Fruit fly (Drosophila melanogaster) whole organism, prepupa: ENCODE measurements around the gene CG6287.
A peak's percentile ranks its signal among the peaks of the same experiment; 100 is the strongest.

Experiments
- CG10631 ChIP-seq: fragments of 200-800 bp; sonication (Bioruptor generic); optimal IDR thresholded peaks from 2 replicates; lab custom pipeline; 2016; ENCODE audit warnings: missing biosample characterization, missing genetic modification characterization
- CG10669 ChIP-seq: fragments of 200-800 bp; sonication (Bioruptor generic); optimal IDR thresholded peaks from 3 replicates; lab custom pipeline; 2018; ENCODE audit warnings: missing biosample characterization, mild to moderate bottlenecking, missing genetic modification characterization, moderate library complexity
- CG11762 ChIP-seq: fragments of 200-800 bp; sonication (Bioruptor generic); optimal IDR thresholded peaks from 3 replicates; lab custom pipeline; 2016; ENCODE audit warnings: missing biosample characterization, missing genetic modification characterization; ENCODE audit not compliant: insufficient read depth
- CG15336 ChIP-seq: fragments of 200-800 bp; sonication (Bioruptor generic); IDR thresholded peaks from 2 replicates; pipeline ENCODE4 v1.3.6; 2022; ENCODE audit warnings: missing biosample characterization, missing genetic modification characterization
- CG16779 ChIP-seq: fragments of 200-800 bp; sonication (Bioruptor generic); optimal IDR thresholded peaks from 3 replicates; lab custom pipeline; 2017; ENCODE audit warnings: missing biosample characterization, mild to moderate bottlenecking, missing genetic modification characterization
- CG3032 ChIP-seq: fragments of 200-800 bp; optimal IDR thresholded peaks from 2 replicates; lab custom pipeline; 2019; ENCODE audit warnings: missing biosample characterization, mild to moderate bottlenecking, missing genetic modification characterization, moderate library complexity
- CG32006 ChIP-seq: fragments of 200-800 bp; sonication (Bioruptor generic); optimal IDR thresholded peaks from 3 replicates; lab custom pipeline; 2017; ENCODE audit warnings: missing biosample characterization, mild to moderate bottlenecking, missing genetic modification characterization
- CG34406 ChIP-seq: fragments of 200-800 bp; sonication (Bioruptor generic); optimal IDR thresholded peaks from 3 replicates; lab custom pipeline; 2016; ENCODE audit warnings: missing biosample characterization, missing genetic modification characterization
- CG3919 ChIP-seq: fragments of 200-800 bp; sonication (Bioruptor generic); optimal IDR thresholded peaks from 3 replicates; lab custom pipeline; 2016; ENCODE audit warnings: missing biosample characterization, missing genetic modification characterization
- CG6163 ChIP-seq: fragments of 200-800 bp; sonication (Bioruptor generic); IDR thresholded peaks from 3 replicates; pipeline ENCODE4 v1.3.6; 2022; ENCODE audit warnings: missing biosample characterization, missing genetic modification characterization
- CG6276 ChIP-seq: fragments of 200-800 bp; sonication (Bioruptor generic); optimal IDR thresholded peaks from 2 replicates; lab custom pipeline; 2017; ENCODE audit warnings: missing biosample characterization, mild to moderate bottlenecking, missing genetic modification characterization
- CG6808 ChIP-seq: fragments of 200-800 bp; sonication (Bioruptor generic); optimal IDR thresholded peaks from 3 replicates; lab custom pipeline; 2017; ENCODE audit warnings: missing biosample characterization, missing genetic modification characterization, mild to moderate bottlenecking, moderate library complexity, missing genetic modification reagents
- CG7368 ChIP-seq: fragments of 200-800 bp; sonication (Bioruptor generic); optimal IDR thresholded peaks from 3 replicates; lab custom pipeline; 2016; ENCODE audit warnings: missing biosample characterization, missing genetic modification characterization
- CG8319 ChIP-seq: fragments of 200-800 bp; sonication (Bioruptor generic); optimal IDR thresholded peaks from 3 replicates; lab custom pipeline; 2016; ENCODE audit warnings: missing biosample characterization, missing genetic modification characterization
- CG8632 ChIP-seq: fragments of 200-800 bp; sonication (Bioruptor generic); optimal IDR thresholded peaks from 3 replicates; lab custom pipeline; 2016; ENCODE audit warnings: missing biosample characterization, missing genetic modification characterization
- CG9139 ChIP-seq: fragments of 200-800 bp; sonication (Bioruptor generic); optimal IDR thresholded peaks from 3 replicates; lab custom pipeline; 2017; ENCODE audit warnings: missing biosample characterization, mild to moderate bottlenecking, missing genetic modification characterization
- Eip75B ChIP-seq: fragments of 200-800 bp; sonication (Bioruptor generic); optimal IDR thresholded peaks from 3 replicates; lab custom pipeline; 2016; ENCODE audit warnings: missing biosample characterization, missing genetic modification characterization
- Eip78C ChIP-seq: fragments of 200-800 bp; sonication (Bioruptor generic); peaks from one replicate; lab custom pipeline; 2016; ENCODE audit warnings: missing biosample characterization, missing genetic modification characterization
- Ets21C ChIP-seq: fragments of 200-800 bp; sonication (Bioruptor generic); optimal IDR thresholded peaks from 3 replicates; lab custom pipeline; 2016; ENCODE audit warnings: missing biosample characterization, missing genetic modification characterization
- Ets96B ChIP-seq: fragments of 200-800 bp; optimal IDR thresholded peaks from 2 replicates; lab custom pipeline; 2019; ENCODE audit warnings: missing biosample characterization, mild to moderate bottlenecking, missing genetic modification characterization, moderate library complexity
- Hr38 ChIP-seq: sonication (Bioruptor generic); optimal IDR thresholded peaks from 2 replicates; lab custom pipeline; 2016; ENCODE audit warnings: missing biosample characterization, missing genetic modification characterization
- Hr39 ChIP-seq: fragments of 200-800 bp; sonication (Bioruptor generic); optimal IDR thresholded peaks from 2 replicates; lab custom pipeline; 2016; ENCODE audit warnings: missing biosample characterization, missing genetic modification characterization
- Hr4 ChIP-seq: fragments of 200-800 bp; sonication (Bioruptor generic); optimal IDR thresholded peaks from 3 replicates; lab custom pipeline; 2016; ENCODE audit warnings: missing biosample characterization, missing genetic modification characterization
- Lpt ChIP-seq: fragments of 200-800 bp; sonication (Bioruptor generic); optimal IDR thresholded peaks from 3 replicates; lab custom pipeline; 2016; ENCODE audit warnings: missing biosample characterization, missing genetic modification characterization
- Sox102F ChIP-seq: fragments of 200-800 bp; sonication (Bioruptor generic); optimal IDR thresholded peaks from 2 replicates; lab custom pipeline; 2016; ENCODE audit warnings: missing biosample characterization, mild to moderate bottlenecking, missing genetic modification characterization
- cyc ChIP-seq: fragments of 200-800 bp; sonication (Bioruptor generic); optimal IDR thresholded peaks from 3 replicates; lab custom pipeline; 2016; ENCODE audit warnings: missing biosample characterization, missing genetic modification characterization
- eg ChIP-seq: fragments of 200-800 bp; sonication (Bioruptor generic); IDR thresholded peaks from 3 replicates; pipeline ENCODE4 v1.3.6; 2022; ENCODE audit warnings: missing biosample characterization, missing genetic modification characterization
- fd59A ChIP-seq: fragments of 200-800 bp; sonication (Bioruptor generic); optimal IDR thresholded peaks from 2 replicates; lab custom pipeline; 2017; ENCODE audit warnings: missing biosample characterization, mild to moderate bottlenecking, missing genetic modification characterization, missing genetic modification reagents
- fd85E ChIP-seq: fragments of 200-800 bp; sonication (Bioruptor generic); optimal IDR thresholded peaks from 3 replicates; lab custom pipeline; 2016; ENCODE audit warnings: missing biosample characterization, missing genetic modification characterization
- fkh ChIP-seq: fragments of 200-800 bp; sonication (Bioruptor generic); optimal IDR thresholded peaks from 3 replicates; lab custom pipeline; 2017; ENCODE audit warnings: missing biosample characterization, mild to moderate bottlenecking, missing genetic modification characterization, moderate library complexity
- pdm3 ChIP-seq: fragments of 200-800 bp; sonication (Bioruptor generic); optimal IDR thresholded peaks from 3 replicates; lab custom pipeline; 2016; ENCODE audit warnings: missing biosample characterization, missing genetic modification characterization
- salr ChIP-seq, 2 experiments: fragments of 200-800 bp; sonication (Bioruptor generic); optimal IDR thresholded peaks; 3 replicates each; lab custom pipeline; 2016 to 2018; ENCODE audit warnings: missing biosample characterization in 2 of 2, missing genetic modification characterization in 2 of 2, mild to moderate bottlenecking in 1 of 2
- ss ChIP-seq, 2 experiments: fragments of 200-800 bp; sonication (Bioruptor generic); optimal IDR thresholded peaks; 2 replicates in 1 of 2; 3 replicates in 1 of 2; lab custom pipeline; 2017 to 2018; ENCODE audit warnings: mild to moderate bottlenecking in 2 of 2, missing biosample characterization in 2 of 2, missing genetic modification characterization in 2 of 2, moderate library complexity in 1 of 2
- svp ChIP-seq: fragments of 200-800 bp; sonication (Bioruptor generic); peaks from one replicate; lab custom pipeline; 2016; ENCODE audit warnings: missing biosample characterization, missing genetic modification characterization
- topi ChIP-seq: fragments of 200-800 bp; sonication (Bioruptor generic); optimal IDR thresholded peaks from 3 replicates; lab custom pipeline; 2016; ENCODE audit warnings: missing biosample characterization, missing genetic modification characterization

CG6287 gene

DNA sequence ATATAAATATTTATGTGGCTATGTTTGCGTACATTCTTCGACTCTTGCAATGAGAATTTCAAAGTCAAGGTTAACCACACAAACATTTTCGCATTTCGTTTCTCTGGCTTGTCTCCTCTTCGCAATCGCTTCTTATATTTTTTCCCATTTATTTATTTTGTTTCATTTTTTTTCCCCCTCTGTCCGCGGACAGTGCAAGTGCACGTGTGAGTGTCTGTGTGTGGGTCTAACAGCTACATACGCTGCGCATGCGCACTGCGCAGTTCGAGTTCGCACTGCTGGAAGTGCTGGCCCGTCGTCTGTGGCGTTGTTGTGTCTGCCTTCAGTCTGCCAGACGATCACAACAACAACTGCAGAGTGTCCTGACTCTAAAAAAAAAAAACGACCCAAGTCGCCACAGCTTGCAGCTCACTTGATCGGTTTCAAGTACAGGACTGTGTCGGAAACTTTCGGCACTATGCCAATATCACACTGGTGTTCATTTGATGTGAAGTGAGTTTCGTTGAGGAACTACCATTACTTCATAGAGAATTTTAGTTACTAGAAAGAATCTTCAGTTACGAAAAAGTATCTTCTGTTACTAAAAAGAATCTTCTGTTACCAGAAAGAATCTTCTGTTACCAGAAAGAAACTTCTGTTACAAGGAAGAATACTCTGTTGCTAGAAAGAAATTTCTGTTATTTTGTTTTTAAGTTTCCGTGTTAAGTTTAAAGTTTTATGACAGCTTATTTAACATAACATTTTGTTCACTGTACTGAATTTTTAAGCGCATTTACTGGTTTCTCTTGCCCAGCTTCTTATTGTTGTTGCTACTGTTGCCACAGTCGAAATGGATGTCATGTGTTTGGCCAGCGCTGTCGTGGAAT lies 20.1 kb upstream of the CG6287 start (continued):
- no peak for TF ChIP-seq CG15336 (GFP tag; lab: Robert Waterston, UW)
- TF ChIP-seq CG10669 (GFP tag; lab: Kevin White, UChicago), result no peak
- peak; percentile 20 for TF ChIP-seq Hr39 (GFP tag; lab: Kevin White, UChicago)
- TF ChIP-seq Ets21C (GFP tag; lab: Kevin White, UChicago), result no peak
- TF ChIP-seq CG6163 (GFP tag; lab: Robert Waterston, UW), result peak; percentile 57; the same call in 1 of the 3 replicates
- no peak for TF ChIP-seq CG8319
- no peak for TF ChIP-seq Ets96B
- no peak for TF ChIP-seq fd85E (GFP tag; lab: Kevin White, UChicago)
- peak; percentile 16 for TF ChIP-seq CG10631
- TF ChIP-seq CG3032, result peak; percentile 24
- no peak for TF ChIP-seq CG16779 (tag; lab: Kevin White, UChicago)
- no peak for TF ChIP-seq CG8632 (GFP tag; lab: Kevin White, UChicago)
- TF ChIP-seq CG11762 (GFP tag; lab: Kevin White, UChicago), result no peak
- no peak for TF ChIP-seq Eip75B (GFP tag; lab: Kevin White, UChicago)
- peak; percentile 37 for TF ChIP-seq CG9139 (GFP tag; lab: Kevin White, UChicago)
- TF ChIP-seq cyc (GFP tag; lab: Kevin White, UChicago), result no peak
- TF ChIP-seq Eip78C (GFP tag; lab: Kevin White, UChicago), result peak; percentile 75
- TF ChIP-seq Hr4 (GFP tag; lab: Kevin White, UChicago), result peak; percentile 57
- peak; percentile 18 for TF ChIP-seq CG34406
- TF ChIP-seq, all 60 proteins: peak for 23

dm6 chr2L:11171615-11172356 lies 16.3 kb upstream of the CG6287 start, which contains the start of gene Vm32E:
Gene Vm32E, minus strand, starts transcription at chr2L:11171665.
- TF ChIP-seq CG6276 (GFP tag; lab: Kevin White, UChicago), result peak; percentile 7
- TF ChIP-seq salr (GFP tag; optimal IDR thresholded peaks at IDR 0.05; lab: Kevin White, UChicago), result no peak
- TF ChIP-seq Eip78C (GFP tag; lab: Kevin White, UChicago), result peak; percentile 34

dm6 chr2L:11170549-11170948 lies 15.0 kb upstream of the CG6287 start:
- TF ChIP-seq Lpt (GFP tag; lab: Kevin White, UChicago) (no peak), CG3032 (no peak), Hr38 (GFP tag; lab: Kevin White, UChicago) (no peak), fkh (GFP tag; lab: Kevin White, UChicago) (no peak), CG6276 (GFP tag; lab: Kevin White, UChicago) (no peak), eg (0 out of 3 replicates have a peak, but pooled peaks have one; percentile 18), CG6808 (GFP tag; lab: Kevin White, UChicago) (no peak)

DNA sequence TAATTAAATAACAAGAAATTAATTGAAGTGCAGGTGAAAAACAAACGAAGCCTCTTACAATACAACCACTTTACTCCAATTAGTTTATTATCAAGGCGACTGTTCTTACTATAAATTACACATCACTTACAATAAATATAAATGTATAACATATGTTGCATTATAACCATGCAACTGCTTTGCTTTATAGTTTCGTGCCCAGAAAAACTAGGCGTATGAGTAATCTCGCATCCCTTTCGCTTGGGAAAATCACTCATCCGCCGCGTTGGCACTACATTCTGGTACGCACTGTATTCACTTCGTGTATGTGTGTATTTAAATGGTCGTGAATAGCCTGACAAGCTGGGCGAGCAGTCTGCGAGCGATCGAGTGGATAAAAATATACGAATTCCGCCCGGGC lies 14.4 kb upstream of the CG6287 start:
- TF ChIP-seq ss (GFP tag; optimal IDR thresholded peaks at IDR 0.05; lab: Kevin White, UChicago) (no peak), topi (no peak), fd59A (GFP tag; lab: Kevin White, UChicago) (no peak), Eip78C (GFP tag; lab: Kevin White, UChicago) (peak; percentile 32), CG6163 (GFP tag; lab: Robert Waterston, UW) (no peak), CG7368 (GFP tag; lab: Kevin White, UChicago) (no peak), Lpt (GFP tag; lab: Kevin White, UChicago) (no peak), pdm3 (no peak), CG32006 (GFP tag; lab: Kevin White, UChicago) (no peak), Sox102F (GFP tag; lab: Kevin White, UChicago) (no peak), CG9139 (GFP tag; lab: Kevin White, UChicago) (no peak), svp (peak; percentile 12), Hr4 (GFP tag; lab: Kevin White, UChicago) (peak; percentile 9), CG3919 (no peak)
- TF ChIP-seq, all 60 proteins: peak for 3
